Fruit fly (Drosophila melanogaster) whole organism, embryonic: Measurements from ENCODE around the gene CG7564.

Experiments used
- Aef1 ChIP-seq: fragments of 200-800 bp; sonication (Bioruptor generic); IDR thresholded peaks from 3 replicates; pipeline ENCODE4 v1.3.6; 2022; ENCODE audit warnings: missing biosample characterization, missing genetic modification characterization
- CG12769 ChIP-seq: fragments of 200-800 bp; sonication (Bioruptor generic); optimal IDR thresholded peaks from 2 replicates; lab custom pipeline; 2019; ENCODE audit warnings: missing biosample characterization, mild to moderate bottlenecking, missing genetic modification characterization, moderate library complexity
- CG15514 ChIP-seq: fragments of 200-800 bp; sonication (Bioruptor generic); optimal IDR thresholded peaks from 3 replicates; lab custom pipeline; 2017; ENCODE audit warnings: missing biosample characterization, missing genetic modification characterization, mild to moderate bottlenecking, moderate library complexity, missing genetic modification reagents
- CG16813 ChIP-seq: fragments of 200-800 bp; sonication (Bioruptor generic); IDR thresholded peaks from 3 replicates; pipeline ENCODE4 v1.3.6; 2022; ENCODE audit warnings: missing biosample characterization, missing genetic modification characterization; ENCODE audit not compliant: partially characterized antibody
- CG16863 ChIP-seq: fragments of 200-800 bp; sonication (Bioruptor generic); optimal IDR thresholded peaks from 3 replicates; lab custom pipeline; 2016; ENCODE audit warnings: missing biosample characterization, missing genetic modification characterization
- CG17829 ChIP-seq: fragments of 200-800 bp; optimal IDR thresholded peaks from 2 replicates; lab custom pipeline; 2019; ENCODE audit warnings: missing biosample characterization, mild to moderate bottlenecking, missing genetic modification characterization, moderate library complexity
- CG2199 ChIP-seq: fragments of 200-800 bp; sonication (Bioruptor generic); IDR thresholded peaks from 3 replicates; pipeline ENCODE4 v1.3.6; 2022; ENCODE audit warnings: missing biosample characterization, missing genetic modification characterization
- CG30403 ChIP-seq: fragments of 200-800 bp; sonication (Bioruptor generic); optimal IDR thresholded peaks from 3 replicates; lab custom pipeline; 2016; ENCODE audit warnings: missing biosample characterization, missing genetic modification characterization
- CG3407 ChIP-seq: fragments of 200-800 bp; sonication (Bioruptor generic); optimal IDR thresholded peaks from 2 replicates; lab custom pipeline; 2018; ENCODE audit warnings: missing biosample characterization, mild to moderate bottlenecking, missing genetic modification characterization
- CG34224 ChIP-seq: fragments of 200-800 bp; sonication (Bioruptor generic); IDR thresholded peaks from 3 replicates; pipeline ENCODE4 v1.3.6; 2022; ENCODE audit warnings: missing biosample characterization, missing genetic modification characterization; ENCODE audit not compliant: partially characterized antibody
- CG5180 ChIP-seq: fragments of 200-800 bp; sonication (Bioruptor generic); optimal IDR thresholded peaks from 3 replicates; lab custom pipeline; 2017; ENCODE audit warnings: missing biosample characterization, missing genetic modification characterization, mild to moderate bottlenecking, moderate library complexity, missing genetic modification reagents
- CG7556 ChIP-seq: fragments of 200-800 bp; sonication (Bioruptor generic); optimal IDR thresholded peaks from 2 replicates; lab custom pipeline; 2017; ENCODE audit warnings: missing biosample characterization, mild to moderate bottlenecking, missing genetic modification characterization
- CG8359 ChIP-seq: fragments of 200-800 bp; sonication (Bioruptor generic); optimal IDR thresholded peaks from 2 replicates; lab custom pipeline; 2017; ENCODE audit warnings: missing biosample characterization, mild to moderate bottlenecking, missing genetic modification characterization, borderline replicate concordance
- CoRest ChIP-seq: fragments of 200-800 bp; sonication (Bioruptor generic); optimal IDR thresholded peaks from 3 replicates; lab custom pipeline; 2018; ENCODE audit warnings: missing biosample characterization, mild to moderate bottlenecking, missing genetic modification characterization, moderate library complexity
- Dll ChIP-seq: fragments of 200-800 bp; sonication (Bioruptor generic); IDR thresholded peaks from 4 replicates; pipeline ENCODE4 v1.3.6; 2022; ENCODE audit warnings: missing biosample characterization, missing genetic modification characterization; ENCODE audit not compliant: partially characterized antibody
- Doc3 ChIP-seq: fragments of 200-800 bp; sonication (Bioruptor generic); IDR thresholded peaks from 3 replicates; pipeline ENCODE4 v1.3.6; 2022; ENCODE audit warnings: missing biosample characterization, missing genetic modification characterization; ENCODE audit not compliant: partially characterized antibody
- E2f2 ChIP-seq: fragments of 200-800 bp; sonication (Bioruptor generic); IDR thresholded peaks from 2 replicates; pipeline ENCODE4 v1.3.6; 2022; ENCODE audit warnings: missing biosample characterization, missing genetic modification characterization
- Ets65A ChIP-seq: fragments of 200-800 bp; sonication (Bioruptor generic); peaks from one replicate; lab custom pipeline; 2016; ENCODE audit warnings: missing biosample characterization, missing genetic modification characterization
- Fer3 ChIP-seq: fragments of 200-800 bp; sonication (Bioruptor generic); optimal IDR thresholded peaks from 2 replicates; lab custom pipeline; 2018; ENCODE audit warnings: missing biosample characterization, mild to moderate bottlenecking, missing genetic modification characterization, moderate library complexity
- Gug ChIP-seq: fragments of 200-800 bp; sonication (Bioruptor generic); IDR thresholded peaks from 4 replicates; pipeline ENCODE4 v1.3.6; 2022; ENCODE audit warnings: missing biosample characterization, missing genetic modification characterization
- Hmr ChIP-seq: fragments of 200-800 bp; sonication (Bioruptor generic); optimal IDR thresholded peaks from 3 replicates; lab custom pipeline; 2017; ENCODE audit warnings: mild to moderate bottlenecking, missing biosample characterization, missing genetic modification reagents, missing genetic modification characterization
- MBD-R2 ChIP-seq: fragments of 200-800 bp; sonication (Bioruptor generic); IDR thresholded peaks from 2 replicates; pipeline ENCODE4 v1.3.6; 2022; ENCODE audit warnings: missing biosample characterization, missing genetic modification characterization
- Med ChIP-seq: fragments of 200-800 bp; sonication (Bioruptor generic); peaks from one replicate; lab custom pipeline; 2016; ENCODE audit warnings: missing biosample characterization, missing genetic modification characterization, mild to moderate bottlenecking, inconsistent platforms, moderate library complexity
- Meics ChIP-seq: fragments of 200-800 bp; sonication (Bioruptor generic); optimal IDR thresholded peaks from 2 replicates; lab custom pipeline; 2017; ENCODE audit warnings: missing biosample characterization, mild to moderate bottlenecking, missing genetic modification characterization
- Myb ChIP-seq: fragments of 200-800 bp; sonication (Bioruptor generic); optimal IDR thresholded peaks from 2 replicates; lab custom pipeline; 2016; ENCODE audit warnings: missing biosample characterization, missing genetic modification characterization
- NC2α ChIP-seq: fragments of 200-800 bp; sonication (Bioruptor generic); optimal IDR thresholded peaks from 2 replicates; lab custom pipeline; 2016; ENCODE audit warnings: missing biosample characterization, missing genetic modification characterization
- NK7.1 ChIP-seq: fragments of 200-800 bp; sonication (Bioruptor generic); optimal IDR thresholded peaks from 3 replicates; lab custom pipeline; 2016; ENCODE audit warnings: missing biosample characterization, missing genetic modification characterization
- Nf-YC ChIP-seq: fragments of 200-800 bp; optimal IDR thresholded peaks from 3 replicates; lab custom pipeline; 2019; ENCODE audit warnings: missing biosample characterization, mild to moderate bottlenecking, missing genetic modification characterization, moderate library complexity
- Ssrp ChIP-seq: fragments of 200-800 bp; sonication (Bioruptor generic); optimal IDR thresholded peaks from 2 replicates; lab custom pipeline; 2018; ENCODE audit warnings: missing biosample characterization, mild to moderate bottlenecking, missing genetic modification characterization, moderate library complexity
- Stat92E ChIP-seq, 3 experiments: fragments of >200 bp in 2 of 3; fragments of 200-800 bp in 1 of 3; sonication (Bioruptor generic) in 1 of 3; optimal IDR thresholded peaks; 2 replicates each; lab custom pipeline; 2017 to 2019; ENCODE audit warnings: missing biosample characterization in 3 of 3, missing genetic modification characterization in 3 of 3, mild to moderate bottlenecking in 1 of 3, moderate library complexity in 1 of 3
- YL-1 ChIP-seq: fragments of 200-800 bp; sonication (Bioruptor generic); optimal IDR thresholded peaks from 3 replicates; lab custom pipeline; 2017; ENCODE audit warnings: missing biosample characterization, mild to moderate bottlenecking, missing genetic modification characterization
- chinmo ChIP-seq: fragments of 200-800 bp; sonication (Bioruptor generic); IDR thresholded peaks from 4 replicates; pipeline ENCODE4 v1.3.6; 2022; ENCODE audit warnings: missing biosample characterization, missing genetic modification characterization; ENCODE audit not compliant: partially characterized antibody
- ci ChIP-seq: fragments of 200-800 bp; sonication (Bioruptor generic); IDR thresholded peaks from 3 replicates; pipeline ENCODE4 v1.3.6; 2022; ENCODE audit warnings: missing biosample characterization, missing genetic modification characterization
- danr ChIP-seq: fragments of 200-800 bp; sonication (Bioruptor generic); IDR thresholded peaks from 2 replicates; pipeline ENCODE4 v1.3.6; 2022; ENCODE audit warnings: missing biosample characterization, missing genetic modification characterization
- gfzf ChIP-seq: fragments of 200-800 bp; sonication (Bioruptor generic); optimal IDR thresholded peaks from 2 replicates; lab custom pipeline; 2016; ENCODE audit warnings: missing biosample characterization, mild to moderate bottlenecking, missing genetic modification characterization, moderate library complexity
- gsb ChIP-seq: fragments of 200-800 bp; sonication (Bioruptor generic); IDR thresholded peaks from 2 replicates; pipeline ENCODE4 v1.3.6; 2022; ENCODE audit warnings: missing biosample characterization, missing genetic modification characterization
- h ChIP-seq: fragments of >200 bp; optimal IDR thresholded peaks from 2 replicates; lab custom pipeline; 2017
- ind ChIP-seq: fragments of 200-800 bp; sonication (Bioruptor generic); optimal IDR thresholded peaks from 3 replicates; lab custom pipeline; 2016; ENCODE audit warnings: missing biosample characterization, missing genetic modification characterization
- kah ChIP-seq: fragments of 200-800 bp; sonication (Bioruptor generic); optimal IDR thresholded peaks from 2 replicates; lab custom pipeline; 2018; ENCODE audit warnings: missing biosample characterization, mild to moderate bottlenecking, missing genetic modification characterization
- kay ChIP-seq: fragments of 200-800 bp; sonication (Bioruptor generic); optimal IDR thresholded peaks from 2 replicates; lab custom pipeline; 2016; ENCODE audit warnings: missing biosample characterization, missing genetic modification characterization
- otp ChIP-seq: fragments of 200-800 bp; sonication (Bioruptor generic); IDR thresholded peaks from 3 replicates; pipeline ENCODE4, ENCODE4 v1.3.6; 2022; ENCODE audit warnings: missing biosample characterization, missing genetic modification characterization
- pfk ChIP-seq: fragments of 200-800 bp; sonication (Bioruptor generic); optimal IDR thresholded peaks from 2 replicates; lab custom pipeline; 2018; ENCODE audit warnings: missing biosample characterization, mild to moderate bottlenecking, missing genetic modification characterization, moderate library complexity
- phol ChIP-seq: fragments of 200-800 bp; sonication (Bioruptor generic); optimal IDR thresholded peaks from 3 replicates; lab custom pipeline; 2018; ENCODE audit warnings: missing biosample characterization, mild to moderate bottlenecking, missing genetic modification characterization, moderate library complexity
- pnt ChIP-seq: fragments of 200-800 bp; sonication (Bioruptor generic); optimal IDR thresholded peaks from 3 replicates; lab custom pipeline; 2016; ENCODE audit warnings: missing biosample characterization, missing genetic modification characterization
- pzg ChIP-seq: fragments of 200-800 bp; sonication (Bioruptor generic); optimal IDR thresholded peaks from 3 replicates; lab custom pipeline; 2018; ENCODE audit warnings: missing biosample characterization, mild to moderate bottlenecking, missing genetic modification characterization, moderate library complexity
- sim ChIP-seq: fragments of 200-800 bp; sonication (Bioruptor generic); IDR thresholded peaks from 2 replicates; pipeline ENCODE4 v1.3.6; 2022; ENCODE audit warnings: missing biosample characterization, missing genetic modification characterization
- slou ChIP-seq: fragments of 200-800 bp; sonication (Bioruptor generic); optimal IDR thresholded peaks from 3 replicates; lab custom pipeline; 2016; ENCODE audit warnings: missing biosample characterization, missing genetic modification characterization
- sr ChIP-seq: fragments of 200-800 bp; sonication (Bioruptor generic); IDR thresholded peaks from 3 replicates; pipeline ENCODE4 v1.3.6; 2022; ENCODE audit warnings: missing biosample characterization, missing genetic modification characterization

CG7564 gene

DNA sequence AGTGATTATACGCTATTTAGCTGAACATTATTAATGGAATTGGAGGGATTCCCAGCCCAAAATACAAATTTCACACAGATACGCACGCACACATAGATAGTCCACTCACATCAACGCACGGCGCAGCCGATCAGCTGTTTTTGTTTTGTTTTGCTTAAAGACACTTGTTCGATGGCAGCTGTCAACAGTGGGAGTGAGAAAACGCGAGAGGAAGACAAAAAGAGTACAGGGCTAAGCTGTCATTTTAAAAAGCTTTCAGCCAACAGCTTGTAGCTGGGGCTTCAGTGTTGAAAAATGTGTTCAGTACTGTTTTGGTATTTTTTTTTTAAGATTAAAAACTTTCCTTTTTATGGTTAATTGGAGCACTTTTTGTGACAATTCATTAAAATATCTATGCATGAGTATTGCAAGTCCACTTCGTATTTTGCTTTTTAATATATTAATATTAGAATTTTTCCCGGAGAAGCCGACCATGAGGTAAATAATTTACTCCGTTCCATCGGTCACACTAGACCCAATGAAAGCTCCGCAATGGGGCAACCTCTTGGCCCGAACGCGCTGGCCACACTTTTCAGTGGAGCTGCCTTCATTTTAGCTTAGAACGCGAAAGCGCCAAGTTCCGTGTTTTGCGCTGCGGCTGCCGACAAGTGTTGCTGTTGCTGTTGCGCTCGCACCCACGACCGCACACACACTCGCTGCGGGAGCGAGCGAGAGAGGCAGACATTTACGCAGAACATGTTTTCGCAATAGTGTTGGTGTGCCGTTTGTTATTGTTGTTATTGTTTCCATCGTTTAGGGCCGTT lies 19.0 kb downstream of the CG7564 start (continued):
- peak; percentile 44; the same call in 1 of the 3 replicates for TF ChIP-seq otp (GFP tag; lab: Robert Waterston, UW)
- peak; percentile 61 for TF ChIP-seq ind (GFP tag; lab: Kevin White, UChicago)
- TF ChIP-seq chinmo (GFP tag; lab: Robert Waterston, UW): peak; percentile 94
- TF ChIP-seq NC2α (GFP tag; lab: Kevin White, UChicago): no peak
- TF ChIP-seq gsb: 0 out of 2 replicates have a peak, but pooled peaks have one; percentile 27
- peak; percentile 54 for TF ChIP-seq YL-1 (GFP tag; lab: Kevin White, UChicago)
- TF ChIP-seq kah (GFP tag; lab: Kevin White, UChicago): peak; percentile 100
- peak; percentile 14 for TF ChIP-seq Myb
- peak; percentile 66 for TF ChIP-seq Nf-YC (tag; lab: Kevin White, UChicago)
- peak; percentile 21 for TF ChIP-seq slou (GFP tag; lab: Kevin White, UChicago)
- peak; percentile 76 for TF ChIP-seq CG12769
- peak; percentile 80 for TF ChIP-seq pzg
- TF ChIP-seq pnt: peak; percentile 4
- TF ChIP-seq MBD-R2 (GFP tag; lab: Robert Waterston, UW): peak; percentile 20; the same call in 1 of the 2 replicates
- 0 out of 3 replicates have a peak, but pooled peaks have one; percentile 44 for TF ChIP-seq CG2199 (GFP tag; lab: Robert Waterston, UW)
- peak; percentile 61 for TF ChIP-seq CoRest
- peak; percentile 70 for TF ChIP-seq Aef1 (GFP tag; lab: Robert Waterston, UW)
- TF ChIP-seq CG34224 (GFP tag; lab: Robert Waterston, UW): peak; percentile 27; the same call in 1 of the 3 replicates
- 0 out of 3 replicates have a peak, but pooled peaks have one; percentile 7 for TF ChIP-seq CG16813 (GFP tag; lab: Robert Waterston, UW)
- peak; percentile 37 for TF ChIP-seq CG16863 (GFP tag; lab: Kevin White, UChicago)
- TF ChIP-seq Ssrp: peak; percentile 5
- TF ChIP-seq danr (GFP tag; lab: Robert Waterston, UW): no peak
- no peak; the same call in 3 of the 4 replicates for TF ChIP-seq Gug (GFP tag; lab: Robert Waterston, UW)
- peak; percentile 53; the same call in 2 of the 3 replicates for TF ChIP-seq ci
- peak in 1 of 3 experiments; percentile 54 for TF ChIP-seq Stat92E (GFP tag; optimal IDR thresholded peaks at IDR 0.05; lab: Kevin White, UChicago)
- peak; percentile 54 for TF ChIP-seq Meics (GFP tag; lab: Kevin White, UChicago)
- TF ChIP-seq Dll: 0 out of 4 replicates have a peak, but pooled peaks have one; percentile 17
- TF ChIP-seq gfzf (GFP tag; lab: Kevin White, UChicago): peak; percentile 77
- peak; percentile 42 for TF ChIP-seq CG7556 (GFP tag; lab: Kevin White, UChicago)
- no peak for TF ChIP-seq NK7.1 (GFP tag; lab: Kevin White, UChicago)
- peak; percentile 12 for TF ChIP-seq CG5180 (GFP tag; lab: Kevin White, UChicago)
- TF ChIP-seq CG8359 (GFP tag; lab: Kevin White, UChicago): no peak
- TF ChIP-seq h: no peak
- TF ChIP-seq Doc3 (GFP tag; lab: Robert Waterston, UW): no peak
- TF ChIP-seq Ets65A: peak; percentile 40
- peak; percentile 73 for TF ChIP-seq CG15514 (GFP tag; lab: Kevin White, UChicago)
- TF ChIP-seq CG30403 (GFP tag; lab: Kevin White, UChicago): peak; percentile 73
- TF ChIP-seq E2f2 (GFP tag; lab: Robert Waterston, UW): peak; percentile 43
- TF ChIP-seq sim (GFP tag; lab: Robert Waterston, UW): no peak
- TF ChIP-seq kay (GFP tag; lab: Kevin White, UChicago): peak; percentile 31
- TF ChIP-seq sr (GFP tag; lab: Robert Waterston, UW): peak; percentile 71; the same call in 2 of the 3 replicates
- peak; percentile 30 for TF ChIP-seq CG17829 (tag; lab: Kevin White, UChicago)
- TF ChIP-seq CG3407 (GFP tag; lab: Kevin White, UChicago): no peak
- peak; percentile 61 for TF ChIP-seq phol (tag; lab: Kevin White, UChicago)
- TF ChIP-seq Fer3: peak; percentile 29
- peak; percentile 2 for TF ChIP-seq pfk (GFP tag; lab: Kevin White, UChicago)
- peak; percentile 79 for TF ChIP-seq Hmr (GFP tag; lab: Kevin White, UChicago)
- TF ChIP-seq Med (GFP tag; lab: Kevin White, UChicago): peak; percentile 87
